1 fruit fly cellular context compared by ENCODE assay signal in genomic region chrX:1129575-1130281, dm6.
TF ChIP-seq lines count a peak whose summit lies in the region.

No protein-coding gene starts in this region.

TF ChIP-seq in whole organism, embryonic, 481 proteins besides CTCF, POLR2A, EP300 and RAD21 (continued from another document):
- no peak for TF ChIP-seq CG14014 (GFP tag; IDR thresholded peaks at IDR 0.05; lab: Robert Waterston, UW)
- peak; percentile 24 for TF ChIP-seq Dek (tag; optimal IDR thresholded peaks at IDR 0.05; lab: Kevin White, UChicago)
- TF ChIP-seq gro (GFP tag; optimal IDR thresholded peaks at IDR 0.05; lab: Kevin White, UChicago): no peak
- no peak for TF ChIP-seq CG17912 (GFP tag; optimal IDR thresholded peaks at IDR 0.05; lab: Kevin White, UChicago)
- no peak for TF ChIP-seq Hmx (GFP tag; optimal IDR thresholded peaks at IDR 0.05; lab: Kevin White, UChicago)
- no peak for TF ChIP-seq Fer2 (tag; optimal IDR thresholded peaks at IDR 0.05; lab: Kevin White, UChicago)
- TF ChIP-seq eyg (GFP tag; optimal IDR thresholded peaks at IDR 0.05; lab: Kevin White, UChicago): no peak
- peak; percentile 52 for TF ChIP-seq CG10654 (GFP tag; optimal IDR thresholded peaks at IDR 0.05; lab: Kevin White, UChicago)
- TF ChIP-seq Asciz (GFP tag; optimal IDR thresholded peaks at IDR 0.05; lab: Kevin White, UChicago): peak; percentile 79
- TF ChIP-seq seq (GFP tag; IDR thresholded peaks at IDR 0.05; lab: Robert Waterston, UW): peak; percentile 78
- no peak for TF ChIP-seq CG9215 (GFP tag; IDR thresholded peaks at IDR 0.05; lab: Robert Waterston, UW)
- no peak for TF ChIP-seq insv (GFP tag; optimal IDR thresholded peaks at IDR 0.05; lab: Kevin White, UChicago)
- TF ChIP-seq CG12155 (GFP tag; optimal IDR thresholded peaks at IDR 0.05; lab: Kevin White, UChicago): peak; percentile 38
- no peak for TF ChIP-seq CG10274 (GFP tag; optimal IDR thresholded peaks at IDR 0.05; lab: Kevin White, UChicago)
- TF ChIP-seq CG10321 (GFP tag; IDR thresholded peaks at IDR 0.05; lab: Robert Waterston, UW): no peak
- peak; percentile 29 for TF ChIP-seq CG12659 (GFP tag; optimal IDR thresholded peaks at IDR 0.05; lab: Kevin White, UChicago)
- no peak for TF ChIP-seq so (GFP tag; IDR thresholded peaks at IDR 0.05; lab: Robert Waterston, UW)
- TF ChIP-seq ase (GFP tag; IDR thresholded peaks at IDR 0.05; lab: Robert Waterston, UW): peak; percentile 54; the same call in 1 of the 3 replicates
- peak; percentile 39 for TF ChIP-seq Antp (GFP tag; optimal IDR thresholded peaks at IDR 0.05; lab: Kevin White, UChicago)
- peak; percentile 7 for TF ChIP-seq CG18011 (GFP tag; optimal IDR thresholded peaks at IDR 0.05; lab: Kevin White, UChicago)
- peak; percentile 42 for TF ChIP-seq trem (tag; optimal IDR thresholded peaks at IDR 0.05; lab: Kevin White, UChicago)
- no peak for TF ChIP-seq CG7928 (GFP tag; optimal IDR thresholded peaks at IDR 0.05; lab: Kevin White, UChicago)
- no peak for TF ChIP-seq Bdp1 (GFP tag; optimal IDR thresholded peaks at IDR 0.05; lab: Kevin White, UChicago)
- peak; percentile 72 for TF ChIP-seq lbe (GFP tag; optimal IDR thresholded peaks at IDR 0.05; lab: Kevin White, UChicago)
